Fruit fly (Drosophila melanogaster) whole organism, prepupa: ENCODE results near the gene Wwox.
A peak's percentile ranks its signal among the peaks of the same experiment; 100 is the strongest.

Source experiments
- Blimp-1 ChIP-seq: fragments of 200-800 bp; sonication (Bioruptor generic); optimal IDR thresholded peaks from 3 replicates; lab custom pipeline; 2017; ENCODE audit warnings: missing biosample characterization, missing genetic modification characterization, mild to moderate bottlenecking, moderate library complexity, missing genetic modification reagents
- CG10669 ChIP-seq: fragments of 200-800 bp; sonication (Bioruptor generic); optimal IDR thresholded peaks from 3 replicates; lab custom pipeline; 2018; ENCODE audit warnings: missing biosample characterization, mild to moderate bottlenecking, missing genetic modification characterization, moderate library complexity
- CG11762 ChIP-seq: fragments of 200-800 bp; sonication (Bioruptor generic); optimal IDR thresholded peaks from 3 replicates; lab custom pipeline; 2016; ENCODE audit warnings: missing biosample characterization, missing genetic modification characterization; ENCODE audit not compliant: insufficient read depth
- CG1621 ChIP-seq: fragments of 200-800 bp; sonication (Bioruptor generic); optimal IDR thresholded peaks from 3 replicates; lab custom pipeline; 2018; ENCODE audit warnings: missing biosample characterization, mild to moderate bottlenecking, missing genetic modification characterization
- CG16779 ChIP-seq: fragments of 200-800 bp; sonication (Bioruptor generic); optimal IDR thresholded peaks from 3 replicates; lab custom pipeline; 2017; ENCODE audit warnings: missing biosample characterization, mild to moderate bottlenecking, missing genetic modification characterization
- CG3032 ChIP-seq: fragments of 200-800 bp; optimal IDR thresholded peaks from 2 replicates; lab custom pipeline; 2019; ENCODE audit warnings: missing biosample characterization, mild to moderate bottlenecking, missing genetic modification characterization, moderate library complexity
- CG31627 ChIP-seq: fragments of 200-800 bp; sonication (Bioruptor generic); optimal IDR thresholded peaks from 3 replicates; lab custom pipeline; 2016; ENCODE audit warnings: missing biosample characterization, missing genetic modification characterization
- CG32006 ChIP-seq: fragments of 200-800 bp; sonication (Bioruptor generic); optimal IDR thresholded peaks from 3 replicates; lab custom pipeline; 2017; ENCODE audit warnings: missing biosample characterization, mild to moderate bottlenecking, missing genetic modification characterization
- CG4318 ChIP-seq: fragments of 200-800 bp; sonication (Bioruptor generic); optimal IDR thresholded peaks from 3 replicates; lab custom pipeline; 2017; ENCODE audit warnings: missing biosample characterization, mild to moderate bottlenecking, missing genetic modification characterization
- CG6276 ChIP-seq: fragments of 200-800 bp; sonication (Bioruptor generic); optimal IDR thresholded peaks from 2 replicates; lab custom pipeline; 2017; ENCODE audit warnings: missing biosample characterization, mild to moderate bottlenecking, missing genetic modification characterization
- CG6792 ChIP-seq: fragments of 200-800 bp; sonication (Bioruptor generic); optimal IDR thresholded peaks from 3 replicates; lab custom pipeline; 2016; ENCODE audit warnings: missing biosample characterization, missing genetic modification characterization
- CG6808 ChIP-seq: fragments of 200-800 bp; sonication (Bioruptor generic); optimal IDR thresholded peaks from 3 replicates; lab custom pipeline; 2017; ENCODE audit warnings: missing biosample characterization, missing genetic modification characterization, mild to moderate bottlenecking, moderate library complexity, missing genetic modification reagents
- CG6854 ChIP-seq: fragments of 200-800 bp; sonication (Bioruptor generic); optimal IDR thresholded peaks from 2 replicates; lab custom pipeline; 2017; ENCODE audit warnings: missing biosample characterization, mild to moderate bottlenecking, missing genetic modification characterization
- CG7368 ChIP-seq: fragments of 200-800 bp; sonication (Bioruptor generic); optimal IDR thresholded peaks from 3 replicates; lab custom pipeline; 2016; ENCODE audit warnings: missing biosample characterization, missing genetic modification characterization
- CG8319 ChIP-seq: fragments of 200-800 bp; sonication (Bioruptor generic); optimal IDR thresholded peaks from 3 replicates; lab custom pipeline; 2016; ENCODE audit warnings: missing biosample characterization, missing genetic modification characterization
- CG9139 ChIP-seq: fragments of 200-800 bp; sonication (Bioruptor generic); optimal IDR thresholded peaks from 3 replicates; lab custom pipeline; 2017; ENCODE audit warnings: missing biosample characterization, mild to moderate bottlenecking, missing genetic modification characterization
- Eip75B ChIP-seq: fragments of 200-800 bp; sonication (Bioruptor generic); optimal IDR thresholded peaks from 3 replicates; lab custom pipeline; 2016; ENCODE audit warnings: missing biosample characterization, missing genetic modification characterization
- Eip78C ChIP-seq: fragments of 200-800 bp; sonication (Bioruptor generic); peaks from one replicate; lab custom pipeline; 2016; ENCODE audit warnings: missing biosample characterization, missing genetic modification characterization
- Eip93F ChIP-seq: fragments of 200-800 bp; sonication (Bioruptor generic); optimal IDR thresholded peaks from 2 replicates; lab custom pipeline; 2016; ENCODE audit warnings: missing biosample characterization, mild to moderate bottlenecking, missing genetic modification characterization
- Ets21C ChIP-seq: fragments of 200-800 bp; sonication (Bioruptor generic); optimal IDR thresholded peaks from 3 replicates; lab custom pipeline; 2016; ENCODE audit warnings: missing biosample characterization, missing genetic modification characterization
- Ets96B ChIP-seq: fragments of 200-800 bp; optimal IDR thresholded peaks from 2 replicates; lab custom pipeline; 2019; ENCODE audit warnings: missing biosample characterization, mild to moderate bottlenecking, missing genetic modification characterization, moderate library complexity
- Hr38 ChIP-seq: sonication (Bioruptor generic); optimal IDR thresholded peaks from 2 replicates; lab custom pipeline; 2016; ENCODE audit warnings: missing biosample characterization, missing genetic modification characterization
- Hr4 ChIP-seq: fragments of 200-800 bp; sonication (Bioruptor generic); optimal IDR thresholded peaks from 3 replicates; lab custom pipeline; 2016; ENCODE audit warnings: missing biosample characterization, missing genetic modification characterization
- Met ChIP-seq: fragments of 200-800 bp; sonication (Bioruptor generic); optimal IDR thresholded peaks from 3 replicates; lab custom pipeline; 2016; ENCODE audit warnings: missing biosample characterization, missing genetic modification characterization
- Smox ChIP-seq: fragments of 200-800 bp; sonication (Bioruptor generic); optimal IDR thresholded peaks from 3 replicates; lab custom pipeline; 2016; ENCODE audit warnings: missing biosample characterization, missing genetic modification characterization
- Sox14 ChIP-seq: fragments of 200-800 bp; sonication (Bioruptor generic); optimal IDR thresholded peaks from 3 replicates; lab custom pipeline; 2016; ENCODE audit warnings: missing biosample characterization, missing genetic modification characterization
- Sox15 ChIP-seq: fragments of 200-800 bp; sonication (Bioruptor generic); optimal IDR thresholded peaks from 3 replicates; lab custom pipeline; 2016; ENCODE audit warnings: missing biosample characterization, missing genetic modification characterization
- achi ChIP-seq: fragments of 200-800 bp; sonication (Bioruptor generic); optimal IDR thresholded peaks from 3 replicates; lab custom pipeline; 2016; ENCODE audit warnings: missing biosample characterization, missing genetic modification characterization
- acj6 ChIP-seq: fragments of 200-800 bp; sonication (Bioruptor generic); optimal IDR thresholded peaks from 3 replicates; lab custom pipeline; 2016; ENCODE audit warnings: missing biosample characterization, missing genetic modification characterization
- cyc ChIP-seq: fragments of 200-800 bp; sonication (Bioruptor generic); optimal IDR thresholded peaks from 3 replicates; lab custom pipeline; 2016; ENCODE audit warnings: missing biosample characterization, missing genetic modification characterization
- dac ChIP-seq: fragments of 200-800 bp; sonication (Bioruptor generic); optimal IDR thresholded peaks from 2 replicates; lab custom pipeline; 2017; ENCODE audit warnings: missing biosample characterization, mild to moderate bottlenecking, missing genetic modification characterization
- eg ChIP-seq: fragments of 200-800 bp; sonication (Bioruptor generic); IDR thresholded peaks from 3 replicates; pipeline ENCODE4 v1.3.6; 2022; ENCODE audit warnings: missing biosample characterization, missing genetic modification characterization
- fd59A ChIP-seq: fragments of 200-800 bp; sonication (Bioruptor generic); optimal IDR thresholded peaks from 2 replicates; lab custom pipeline; 2017; ENCODE audit warnings: missing biosample characterization, mild to moderate bottlenecking, missing genetic modification characterization, missing genetic modification reagents
- fd85E ChIP-seq: fragments of 200-800 bp; sonication (Bioruptor generic); optimal IDR thresholded peaks from 3 replicates; lab custom pipeline; 2016; ENCODE audit warnings: missing biosample characterization, missing genetic modification characterization
- fkh ChIP-seq: fragments of 200-800 bp; sonication (Bioruptor generic); optimal IDR thresholded peaks from 3 replicates; lab custom pipeline; 2017; ENCODE audit warnings: missing biosample characterization, mild to moderate bottlenecking, missing genetic modification characterization, moderate library complexity
- lz ChIP-seq: fragments of 200-800 bp; sonication (Bioruptor generic); optimal IDR thresholded peaks from 3 replicates; lab custom pipeline; 2016; ENCODE audit warnings: missing biosample characterization, missing genetic modification characterization
- pdm3 ChIP-seq: fragments of 200-800 bp; sonication (Bioruptor generic); optimal IDR thresholded peaks from 3 replicates; lab custom pipeline; 2016; ENCODE audit warnings: missing biosample characterization, missing genetic modification characterization
- salr ChIP-seq, 2 experiments: fragments of 200-800 bp; sonication (Bioruptor generic); optimal IDR thresholded peaks; 3 replicates each; lab custom pipeline; 2016 to 2018; ENCODE audit warnings: missing biosample characterization in 2 of 2, missing genetic modification characterization in 2 of 2, mild to moderate bottlenecking in 1 of 2
- spab ChIP-seq: fragments of 200-800 bp; sonication (Bioruptor generic); optimal IDR thresholded peaks from 2 replicates; lab custom pipeline; 2017; ENCODE audit warnings: missing biosample characterization, mild to moderate bottlenecking, missing genetic modification characterization, missing genetic modification reagents
- ss ChIP-seq, 2 experiments: fragments of 200-800 bp; sonication (Bioruptor generic); optimal IDR thresholded peaks; 2 replicates in 1 of 2; 3 replicates in 1 of 2; lab custom pipeline; 2017 to 2018; ENCODE audit warnings: mild to moderate bottlenecking in 2 of 2, missing biosample characterization in 2 of 2, missing genetic modification characterization in 2 of 2, moderate library complexity in 1 of 2
- svp ChIP-seq: fragments of 200-800 bp; sonication (Bioruptor generic); peaks from one replicate; lab custom pipeline; 2016; ENCODE audit warnings: missing biosample characterization, missing genetic modification characterization
- topi ChIP-seq: fragments of 200-800 bp; sonication (Bioruptor generic); optimal IDR thresholded peaks from 3 replicates; lab custom pipeline; 2016; ENCODE audit warnings: missing biosample characterization, missing genetic modification characterization
- vri ChIP-seq: fragments of 200-800 bp; sonication (Bioruptor generic); optimal IDR thresholded peaks from 3 replicates; lab custom pipeline; 2016; ENCODE audit warnings: missing biosample characterization, mild to moderate bottlenecking, missing genetic modification characterization

Gene Wwox

DNA sequence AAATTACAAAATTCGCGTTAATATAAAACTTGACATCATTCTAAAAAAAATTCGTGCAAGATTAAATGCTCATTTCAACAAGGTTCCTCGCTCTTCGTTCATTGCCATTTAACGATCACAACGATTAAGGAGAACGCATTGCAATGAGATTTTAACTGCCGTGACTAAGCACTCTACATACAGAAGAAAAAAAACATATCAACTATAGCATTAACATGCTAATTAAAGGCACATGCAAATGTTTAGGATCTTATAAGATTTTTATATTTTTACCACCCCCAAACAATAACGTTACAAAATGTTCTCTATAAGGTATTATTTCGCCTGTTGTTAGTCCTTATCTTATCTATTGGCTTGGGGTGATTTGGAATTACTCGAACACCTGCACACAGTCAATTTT, 13.4 kb downstream of the Wwox start:
- TF ChIP-seq cyc (GFP tag; lab: Kevin White, UChicago): no peak
- TF ChIP-seq CG16779 (tag; lab: Kevin White, UChicago): no peak
- no peak for TF ChIP-seq topi (GFP tag; lab: Kevin White, UChicago)
- TF ChIP-seq Eip78C: peak; percentile 48
- no peak for TF ChIP-seq CG10669 (GFP tag; lab: Kevin White, UChicago)
- TF ChIP-seq Ets21C (GFP tag; lab: Kevin White, UChicago): no peak
- TF ChIP-seq CG6854 (GFP tag; lab: Kevin White, UChicago): no peak
- no peak for TF ChIP-seq acj6 (GFP tag; lab: Kevin White, UChicago)
- TF ChIP-seq, all 60 proteins: peak for 1

DNA sequence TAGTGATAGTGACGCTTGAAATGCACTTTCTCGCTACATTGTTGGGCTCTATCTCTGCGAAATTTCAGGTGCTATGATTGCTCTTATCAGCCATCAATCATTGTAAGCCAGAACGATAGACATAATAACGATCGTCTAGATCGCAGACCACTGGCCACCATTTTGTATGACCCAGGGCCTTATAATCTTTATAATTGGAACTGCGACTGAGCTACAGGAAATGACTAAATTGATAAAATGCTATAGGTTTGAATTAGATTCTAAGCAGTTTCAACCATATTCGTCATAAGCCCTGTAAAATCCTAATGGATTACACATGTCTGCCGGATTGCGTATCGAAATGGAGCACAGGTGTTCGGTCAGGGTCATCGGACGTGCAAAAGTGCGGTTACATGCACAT, 14.2 kb downstream of the Wwox start:
- TF ChIP-seq vri (GFP tag; lab: Kevin White, UChicago) (peak; percentile 9), Hr38 (no peak), CG16779 (tag; lab: Kevin White, UChicago) (no peak)
- TF ChIP-seq, all 60 proteins: peak for 1

DNA sequence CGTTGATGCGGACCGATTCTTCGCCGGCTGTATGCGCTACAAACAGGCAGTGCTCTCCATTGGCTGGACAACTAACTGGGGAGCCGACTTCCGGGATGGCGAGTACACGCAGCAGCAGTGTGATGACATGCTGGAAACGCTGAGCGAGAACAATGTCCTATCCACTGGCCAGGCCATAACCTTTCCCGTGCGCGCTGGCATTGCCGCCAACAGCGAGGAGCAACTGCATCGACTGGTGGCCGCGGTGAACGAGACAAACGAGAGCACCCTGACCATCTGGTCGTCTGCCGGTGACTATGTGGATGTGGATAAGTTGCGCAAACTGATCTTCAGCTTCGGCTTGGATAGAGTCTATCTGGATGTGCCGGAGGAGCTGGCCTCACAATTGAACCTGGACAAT, 17.9 kb downstream of the Wwox start:
- TF ChIP-seq Ets96B (tag; lab: Kevin White, UChicago) (no peak), svp (GFP tag; lab: Kevin White, UChicago) (peak; percentile 11)

DNA sequence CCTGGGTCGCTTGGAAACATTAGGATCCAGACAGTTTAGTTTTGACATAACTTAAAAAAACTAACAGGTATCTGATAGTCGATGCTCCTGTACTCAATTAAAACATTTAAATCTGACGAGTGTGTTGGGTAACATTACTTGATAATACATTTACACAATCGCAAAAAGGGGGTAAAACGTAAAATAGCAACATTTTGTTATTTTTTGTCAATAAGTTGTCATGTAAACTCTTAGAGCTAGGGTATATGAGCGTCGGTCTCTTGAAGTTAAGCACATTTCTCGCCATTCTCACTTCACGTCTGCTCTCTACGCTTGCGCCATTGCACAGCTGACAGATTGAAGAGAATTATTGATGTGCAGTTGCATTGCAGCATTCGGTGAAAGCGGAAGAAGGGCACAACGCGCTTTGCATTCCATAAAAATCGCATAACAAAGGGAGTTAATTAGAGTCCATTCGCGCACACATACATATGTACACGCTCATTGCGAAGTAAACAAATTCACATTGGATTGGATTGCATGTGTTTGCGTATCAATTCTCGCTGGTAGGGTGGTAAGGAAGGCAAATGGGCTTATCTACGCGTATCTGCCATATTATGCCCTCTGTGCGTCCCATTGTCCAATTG, 19.1 kb downstream of the Wwox start:
- TF ChIP-seq CG31627 (GFP tag; lab: Kevin White, UChicago): peak; percentile 53
- TF ChIP-seq CG9139 (GFP tag; lab: Kevin White, UChicago): peak; percentile 32
- peak; percentile 60 for TF ChIP-seq CG10669 (GFP tag; lab: Kevin White, UChicago)
- peak; percentile 40 for TF ChIP-seq Eip93F
- peak; percentile 15 for TF ChIP-seq CG4318 (GFP tag; lab: Kevin White, UChicago)
- peak; percentile 0 for TF ChIP-seq Blimp-1 (GFP tag; lab: Kevin White, UChicago)
- peak; percentile 22 for TF ChIP-seq fkh (GFP tag; lab: Kevin White, UChicago)
- TF ChIP-seq CG3032 (tag; lab: Kevin White, UChicago): peak; percentile 50
- TF ChIP-seq Smox (GFP tag; lab: Kevin White, UChicago): peak; percentile 41
- peak; percentile 8 for TF ChIP-seq spab (GFP tag; lab: Kevin White, UChicago)
- TF ChIP-seq achi (GFP tag; lab: Kevin White, UChicago): peak; percentile 53
- TF ChIP-seq CG32006: peak; percentile 70
- peak; percentile 35 for TF ChIP-seq CG6276 (GFP tag; lab: Kevin White, UChicago)
- TF ChIP-seq Sox14 (GFP tag; lab: Kevin White, UChicago): peak; percentile 73
- peak; percentile 66 for TF ChIP-seq Eip75B (GFP tag; lab: Kevin White, UChicago)
- TF ChIP-seq Hr38: no peak
- TF ChIP-seq topi (GFP tag; lab: Kevin White, UChicago): peak; percentile 71
- peak; percentile 83 for TF ChIP-seq vri (GFP tag; lab: Kevin White, UChicago)
- TF ChIP-seq CG11762 (GFP tag; lab: Kevin White, UChicago): no peak
- TF ChIP-seq salr (GFP tag; optimal IDR thresholded peaks at IDR 0.05; lab: Kevin White, UChicago): peak; percentile 0 to 20
- peak; percentile 90 for TF ChIP-seq svp (GFP tag; lab: Kevin White, UChicago)
- TF ChIP-seq CG7368 (GFP tag; lab: Kevin White, UChicago): peak; percentile 45
- TF ChIP-seq eg (GFP tag; lab: Robert Waterston, UW): no peak
- TF ChIP-seq fd59A (GFP tag; lab: Kevin White, UChicago): no peak
- peak; percentile 29 for TF ChIP-seq CG8319
- TF ChIP-seq Ets96B (tag; lab: Kevin White, UChicago): peak; percentile 53
- peak; percentile 64 for TF ChIP-seq Met (GFP tag; lab: Kevin White, UChicago)
- TF ChIP-seq acj6 (GFP tag; lab: Kevin White, UChicago): peak; percentile 64
- TF ChIP-seq CG6808 (GFP tag; lab: Kevin White, UChicago): peak; percentile 56
- peak; percentile 34 to 58 for TF ChIP-seq ss (GFP tag; optimal IDR thresholded peaks at IDR 0.05; lab: Kevin White, UChicago)
- peak; percentile 69 for TF ChIP-seq CG6792 (GFP tag; lab: Kevin White, UChicago)
- peak; percentile 63 for TF ChIP-seq pdm3 (GFP tag; lab: Kevin White, UChicago)
- peak; percentile 32 for TF ChIP-seq dac
- TF ChIP-seq lz (GFP tag; lab: Kevin White, UChicago): peak; percentile 49
- TF ChIP-seq Sox15 (GFP tag; lab: Kevin White, UChicago): no peak
- TF ChIP-seq CG1621 (tag; lab: Kevin White, UChicago): peak; percentile 13
- TF ChIP-seq CG16779 (tag; lab: Kevin White, UChicago): peak; percentile 38
- peak; percentile 43 for TF ChIP-seq fd85E (GFP tag; lab: Kevin White, UChicago)
- TF ChIP-seq Hr4 (GFP tag; lab: Kevin White, UChicago): peak; percentile 68
